Fruit fly (Drosophila melanogaster) whole organism, pupa: Measurements from ENCODE around the gene CG45073.

Experiments used
- EcR ChIP-seq: fragments of 200-800 bp; sonication (Bioruptor generic); optimal IDR thresholded peaks from 3 replicates; lab custom pipeline; 2019; ENCODE audit warnings: missing biosample characterization, missing genetic modification characterization, mild to moderate bottlenecking, moderate library complexity, missing genetic modification reagents
- Ets98B ChIP-seq: fragments of 200-800 bp; sonication (Bioruptor generic); IDR thresholded peaks from 2 replicates; pipeline ENCODE4 v1.3.6; 2022; ENCODE audit warnings: missing biosample characterization, missing genetic modification characterization
- Pif1A ChIP-seq: fragments of 200-800 bp; sonication (Bioruptor generic); optimal IDR thresholded peaks from 3 replicates; lab custom pipeline; 2016; ENCODE audit warnings: missing biosample characterization, missing genetic modification characterization
- Snoo ChIP-seq: fragments of 200-800 bp; sonication (Bioruptor generic); optimal IDR thresholded peaks from 3 replicates; lab custom pipeline; 2017; ENCODE audit warnings: missing biosample characterization, mild to moderate bottlenecking, missing genetic modification characterization, inconsistent platforms

- TF ChIP-seq Ets98B (GFP tag; lab: Robert Waterston, UW) (peak; percentile 82; the same call in 1 of the 2 replicates), Snoo (tag; lab: Kevin White, UChicago) (peak; percentile 47), Pif1A (GFP tag; lab: Kevin White, UChicago) (no peak), EcR (peak; percentile 17)
These were observed 25.1 kb downstream of the CG45073 start for dm6 chr3R:30099341-30099871.
